Worm (Caenorhabditis elegans): Measurements from ENCODE around the gene snb-2.

snb-2 gene

DNA sequence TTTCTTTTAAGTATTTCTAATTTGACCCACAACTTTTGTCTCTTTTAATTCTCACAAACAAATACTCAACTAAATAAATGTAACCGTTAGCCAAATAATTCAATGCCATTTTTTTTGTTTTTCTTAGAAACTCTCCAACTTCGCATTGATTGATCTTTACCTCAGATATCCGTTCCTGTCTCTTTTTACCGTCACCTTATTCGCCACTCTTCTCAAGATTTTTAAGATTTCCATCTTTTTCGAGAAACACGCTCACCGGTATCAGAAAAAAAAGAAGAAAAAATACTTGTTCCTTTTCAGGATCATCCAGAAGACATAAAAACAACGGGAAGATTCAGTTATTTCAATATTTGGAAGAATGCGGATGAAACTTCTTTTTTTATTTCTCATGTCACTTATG, 12.6 kb upstream of the snb-2 start, which contains the start of gene F23H12.5:
TSS of gene F23H12.5 (plus strand) at position 301 of the 400 bp plus-strand sequence.
- TF ChIP-seq ceh-100 (GFP tag; IDR thresholded peaks at IDR 0.05): no peak
- no peak for TF ChIP-seq Y79H2A.3 (GFP tag; conservative IDR thresholded peaks at IDR 0.05)
- no peak for TF ChIP-seq T26A5.8 (tag; optimal IDR thresholded peaks at IDR 0.05)
- TF ChIP-seq rec-8 (tag; optimal IDR thresholded peaks at IDR 0.05): no peak
- TF ChIP-seq ztf-6 (GFP tag; IDR thresholded peaks at IDR 0.05): no peak
- TF ChIP-seq snpc-4 (GFP tag; optimal IDR thresholded peaks at IDR 0.05): no peak
- TF ChIP-seq snpc-4 (tag; optimal IDR thresholded peaks at IDR 0.05): no peak
- no peak for TF ChIP-seq ccch-3 (GFP tag; optimal IDR thresholded peaks at IDR 0.05)
- TF ChIP-seq lin-54 (GFP tag; optimal IDR thresholded peaks at IDR 0.05): no peak

DNA sequence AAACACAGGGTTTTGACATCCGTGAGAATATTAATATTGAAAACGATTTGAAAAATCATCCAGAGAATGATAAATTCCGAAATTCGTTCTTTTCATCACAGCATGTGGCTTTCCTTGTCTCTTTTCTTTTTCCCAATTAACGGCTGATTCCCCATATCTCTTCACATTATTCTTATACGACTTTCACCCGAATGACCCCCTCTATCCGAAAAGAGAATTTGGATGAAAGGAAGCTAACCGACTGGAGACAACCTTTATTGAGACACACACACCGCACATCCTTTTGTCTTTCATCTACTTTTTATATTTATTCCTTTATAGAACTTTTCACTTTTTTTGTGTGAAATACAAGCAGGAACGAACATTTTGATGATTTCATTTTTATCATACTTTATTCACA, 11.9 kb upstream of the snb-2 start:
- no peak for TF ChIP-seq D2030.7 (GFP tag; IDR thresholded peaks at IDR 0.05)
- TF ChIP-seq mxl-1 (tag; optimal IDR thresholded peaks at IDR 0.05): no peak
- no peak for TF ChIP-seq snpc-1.3 (tag; optimal IDR thresholded peaks at IDR 0.05; ENCODE audit: insufficient read depth)
- no peak for TF ChIP-seq madf-10 (tag; optimal IDR thresholded peaks at IDR 0.05)
- no peak for TF ChIP-seq dpl-1 (GFP tag; optimal IDR thresholded peaks at IDR 0.05)
- no peak for TF ChIP-seq nfya-2 (GFP tag; IDR thresholded peaks at IDR 0.05)
- no peak for TF ChIP-seq lir-1 (GFP tag; conservative IDR thresholded peaks at IDR 0.05)

DNA sequence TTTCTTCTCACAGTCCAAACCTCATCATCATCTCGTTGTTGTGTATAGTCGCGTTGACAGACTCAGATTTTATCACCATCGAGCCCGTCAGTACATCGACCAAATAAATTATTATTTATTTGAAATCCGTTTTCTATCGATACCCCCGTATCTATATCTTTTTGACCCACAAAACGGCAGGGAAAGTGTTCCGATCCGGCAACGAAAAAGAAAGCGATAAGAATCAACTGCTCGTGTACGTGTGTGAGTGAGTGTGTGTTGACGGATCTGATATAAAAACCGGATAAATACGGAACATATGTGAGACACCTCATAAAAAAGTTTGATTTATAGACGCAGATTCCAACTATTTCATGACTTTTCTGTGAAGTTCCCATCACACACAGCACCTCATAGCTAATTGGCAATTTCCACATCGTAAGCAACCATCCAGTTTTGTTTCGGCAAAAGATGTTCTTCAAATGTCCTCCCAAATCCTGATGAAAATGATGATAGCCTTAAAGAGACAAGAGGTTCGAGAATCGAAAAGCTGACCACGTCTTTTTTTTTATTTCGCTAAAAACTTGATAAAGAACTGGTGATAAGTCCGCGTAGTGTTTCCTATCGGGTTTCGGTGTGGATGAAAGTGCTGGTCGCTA, 8.6 kb upstream of the snb-2 start:
- TF ChIP-seq let-526 (GFP tag; IDR thresholded peaks at IDR 0.05) (no peak), snpc-1.1 (tag; optimal IDR thresholded peaks at IDR 0.05; ENCODE audit: insufficient read depth) (no peak), nhr-27 (tag; optimal IDR thresholded peaks at IDR 0.05) (no peak), tbx-9 (tag; optimal IDR thresholded peaks at IDR 0.05; ENCODE audit: borderline replicate concordance) (no peak), egl-44 (GFP tag; IDR thresholded peaks at IDR 0.05) (no peak), ztf-3 (GFP tag; optimal IDR thresholded peaks at IDR 0.05) (no peak), ztf-18 (tag; optimal IDR thresholded peaks at IDR 0.05) (no peak), zim-3 (tag; optimal IDR thresholded peaks at IDR 0.05) (no peak), Y53G8AR.9 (GFP tag; conservative IDR thresholded peaks at IDR 0.05) (no peak)

DNA sequence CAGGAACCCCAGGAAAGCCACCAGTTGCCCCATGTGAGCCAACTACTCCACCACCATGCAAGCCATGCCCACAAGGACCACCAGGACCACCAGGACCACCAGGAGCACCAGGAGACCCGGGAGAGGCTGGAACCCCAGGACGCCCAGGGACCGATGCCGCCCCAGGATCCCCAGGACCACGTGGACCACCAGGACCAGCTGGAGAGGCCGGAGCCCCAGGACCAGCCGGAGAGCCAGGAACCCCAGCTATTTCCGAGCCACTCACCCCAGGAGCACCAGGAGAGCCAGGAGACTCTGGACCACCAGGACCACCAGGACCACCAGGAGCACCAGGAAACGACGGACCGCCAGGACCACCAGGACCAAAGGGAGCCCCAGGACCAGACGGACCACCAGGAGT, 7.8 kb upstream of the snb-2 start:
- no peak for TF ChIP-seq rpc-1 (optimal IDR thresholded peaks at IDR 0.05)
- TF ChIP-seq rpc-1 (tag; optimal IDR thresholded peaks at IDR 0.05): no peak
- TF ChIP-seq Y53F4B.3 (GFP tag; IDR thresholded peaks at IDR 0.05): no peak
- TF ChIP-seq unc-62 (GFP tag; optimal IDR thresholded peaks at IDR 0.05): no peak
- TF ChIP-seq sea-2 (GFP tag; IDR thresholded peaks at IDR 0.05): no peak
- no peak for TF ChIP-seq snpc-3.4 (tag; optimal IDR thresholded peaks at IDR 0.05)
- TF ChIP-seq efl-1 (GFP tag; optimal IDR thresholded peaks at IDR 0.05): no peak
- peak; percentile 97 for TF ChIP-seq zfh-2 (GFP tag; conservative IDR thresholded peaks at IDR 0.05)
- TF ChIP-seq mxl-1 (tag; optimal IDR thresholded peaks at IDR 0.05): no peak
- TF ChIP-seq egrh-3 (GFP tag; IDR thresholded peaks at IDR 0.05): peak; percentile 99
- no peak for TF ChIP-seq let-526 (GFP tag; IDR thresholded peaks at IDR 0.05)
- no peak for TF ChIP-seq madf-3 (GFP tag; IDR thresholded peaks at IDR 0.05)
- no peak for TF ChIP-seq F39B2.1 (GFP tag; IDR thresholded peaks at IDR 0.05)
- no peak for TF ChIP-seq F49E8.2 (tag; optimal IDR thresholded peaks at IDR 0.05; ENCODE audit: insufficient read depth)
- TF ChIP-seq C06A6.2 (GFP tag; conservative IDR thresholded peaks at IDR 0.05): no peak
- no peak for TF ChIP-seq akir-1 (GFP tag; optimal IDR thresholded peaks at IDR 0.05)
- no peak for TF ChIP-seq ceh-100 (GFP tag; IDR thresholded peaks at IDR 0.05)
- TF ChIP-seq unc-130 (GFP tag; optimal IDR thresholded peaks at IDR 0.05): no peak
- TF ChIP-seq mcd-1 (GFP tag; IDR thresholded peaks at IDR 0.05): peak; percentile 52; the same call in 1 of the 2 replicates
- 0 out of 2 replicates have a peak, but pooled peaks have one; percentile 47 for TF ChIP-seq ztf-28 (GFP tag; IDR thresholded peaks at IDR 0.05)
- TF ChIP-seq F10E7.11 (tag; optimal IDR thresholded peaks at IDR 0.05): no peak

Data from whole organism, young adult.